Worm (Caenorhabditis elegans) whole organism, early embryonic: ENCODE measurements around the gene R07B1.8.

ENCODE experiments used
- B0310.2 ChIP-seq: sonication (generic microtip); optimal IDR thresholded peaks from 2 replicates; lab custom pipeline; 2016; ENCODE audit warnings: mild to moderate bottlenecking, missing genetic modification characterization, missing compliant biosample characterization
- aly-1 ChIP-seq: sonication (generic microtip); optimal IDR thresholded peaks from 2 replicates; lab custom pipeline; 2016; ENCODE audit warnings: missing genetic modification characterization, missing compliant biosample characterization
- ama-1 ChIP-seq: fragments of 150-350 bp; optimal IDR thresholded peaks from 2 replicates; lab custom pipeline; 2014
- ets-7 ChIP-seq: sonication (generic microtip); optimal IDR thresholded peaks from 2 replicates; lab custom pipeline; 2016; ENCODE audit warnings: missing genotype, missing genetic modification characterization, missing compliant biosample characterization
- flt-1 ChIP-seq: fragments of 200-800 bp; sonication (Bioruptor generic); IDR thresholded peaks from 2 replicates; pipeline ENCODE4 v1.3.6; 2022; ENCODE audit warnings: missing genetic modification characterization, missing compliant biosample characterization
- hnd-1 ChIP-seq: sonication (generic microtip); optimal IDR thresholded peaks from 2 replicates; lab custom pipeline; 2016; ENCODE audit warnings: missing genetic modification characterization, missing compliant biosample characterization
- pes-1 ChIP-seq: fragments of 200-800 bp; sonication (Bioruptor generic); IDR thresholded peaks from 2 replicates; pipeline ENCODE4 v1.3.6; 2022; ENCODE audit warnings: missing genetic modification reagents, missing genetic modification characterization, missing compliant biosample characterization
- scrt-1 ChIP-seq: fragments of 200-800 bp; sonication (Bioruptor generic); IDR thresholded peaks from 2 replicates; pipeline ENCODE4 v1.3.6; 2022; ENCODE audit warnings: missing genetic modification characterization, missing compliant biosample characterization
- sea-1 ChIP-seq: fragments of 200-800 bp; sonication (Bioruptor generic); conservative IDR thresholded peaks from 2 replicates; pipeline ENCODE4 v1.3.6; 2022; ENCODE audit warnings: missing genetic modification characterization, missing compliant biosample characterization
- tbx-37 ChIP-seq: fragments of 200-800 bp; sonication (Bioruptor generic); conservative IDR thresholded peaks from 2 replicates; pipeline ENCODE4 v1.3.6; 2022; ENCODE audit warnings: missing genetic modification reagents, missing genetic modification characterization, missing compliant biosample characterization
- tra-4 ChIP-seq: sonication (generic microtip); optimal IDR thresholded peaks from 2 replicates; lab custom pipeline; 2017; ENCODE audit warnings: missing genetic modification characterization, missing compliant biosample characterization

ce11 chrX:9848214-9848789 is 24.2 kb downstream of the R07B1.8 start:
- no peak for TF ChIP-seq scrt-1 (GFP tag; lab: Robert Waterston, UW)
- no peak for TF ChIP-seq pes-1 (GFP tag; lab: Robert Waterston, UW)
- TF ChIP-seq sea-1 (GFP tag; lab: Robert Waterston, UW): no peak
- no peak for TF ChIP-seq ets-7 (tag; lab: Kevin White, UChicago)
- no peak for TF ChIP-seq ama-1 (lab: Kevin White, UChicago)
- TF ChIP-seq flt-1 (GFP tag; lab: Robert Waterston, UW): no peak
- no peak for TF ChIP-seq hnd-1 (tag; lab: Kevin White, UChicago)
- TF ChIP-seq B0310.2 (tag; lab: Kevin White, UChicago): no peak
- TF ChIP-seq tbx-37 (GFP tag; lab: Robert Waterston, UW): no peak
- no peak for TF ChIP-seq aly-1 (tag; lab: Kevin White, UChicago)
- no peak for TF ChIP-seq tra-4
